Worm (Caenorhabditis elegans) whole organism, L4 larva: Measurements from ENCODE around the gene tcl-2.

Experiments used
- R02D3.7 ChIP-seq: fragments of 150-350 bp; sonication (generic microtip); optimal IDR thresholded peaks from 3 replicates; lab custom pipeline; 2014; ENCODE audit warnings: missing biosample characterization, missing genetic modification characterization
- aly-2 ChIP-seq: sonication (generic microtip); optimal IDR thresholded peaks from 2 replicates; lab custom pipeline; 2018; ENCODE audit warnings: missing biosample characterization, missing genetic modification characterization
- ceh-20 ChIP-seq: fragments of 200-800 bp; sonication (Bioruptor generic); IDR thresholded peaks from 2 replicates; pipeline ENCODE4 v1.3.6; 2022; ENCODE audit warnings: missing genetic modification reagents, missing genetic modification characterization, missing compliant biosample characterization
- daf-8 ChIP-seq: fragments of 200-800 bp; sonication (Bioruptor generic); IDR thresholded peaks from 2 replicates; pipeline ENCODE4 v1.3.6; 2022; ENCODE audit warnings: missing genetic modification characterization, missing compliant biosample characterization
- egl-27 ChIP-seq: sonication (generic microtip); optimal IDR thresholded peaks from 3 replicates; lab custom pipeline; 2017; ENCODE audit warnings: missing biosample characterization, missing genetic modification reagents, missing genetic modification characterization
- egl-43 ChIP-seq: fragments of 200-800 bp; sonication (Bioruptor generic); IDR thresholded peaks from 2 replicates; pipeline ENCODE4 v1.3.6; 2022; ENCODE audit warnings: missing genetic modification reagents, missing genetic modification characterization, missing compliant biosample characterization
- fkh-10 ChIP-seq: fragments of 150-350 bp; optimal IDR thresholded peaks from 2 replicates; lab custom pipeline; 2014; ENCODE audit warnings: missing biosample characterization, missing genetic modification reagents, missing genetic modification characterization
- fos-1 ChIP-seq: fragments of 150-350 bp; optimal IDR thresholded peaks from 2 replicates; lab custom pipeline; 2014; ENCODE audit warnings: missing biosample characterization, missing genetic modification characterization
- mxl-2 ChIP-seq: fragments of 200-800 bp; sonication (Bioruptor generic); conservative IDR thresholded peaks from 2 replicates; pipeline ENCODE4 v1.3.6; 2022; ENCODE audit warnings: missing genetic modification reagents, missing genetic modification characterization, missing compliant biosample characterization
- nhr-77 ChIP-seq: fragments of 150-350 bp; optimal IDR thresholded peaks from 2 replicates; lab custom pipeline; 2014; ENCODE audit warnings: missing biosample characterization, missing genetic modification characterization
- snpc-4 ChIP-seq: fragments of 150-350 bp; optimal IDR thresholded peaks from 2 replicates; lab custom pipeline; 2014; ENCODE audit warnings: missing biosample characterization, missing genetic modification characterization
- ztf-11 ChIP-seq: fragments of 150-350 bp; optimal IDR thresholded peaks from 2 replicates; lab custom pipeline; 2014; ENCODE audit warnings: missing biosample characterization, missing genetic modification characterization

DNA sequence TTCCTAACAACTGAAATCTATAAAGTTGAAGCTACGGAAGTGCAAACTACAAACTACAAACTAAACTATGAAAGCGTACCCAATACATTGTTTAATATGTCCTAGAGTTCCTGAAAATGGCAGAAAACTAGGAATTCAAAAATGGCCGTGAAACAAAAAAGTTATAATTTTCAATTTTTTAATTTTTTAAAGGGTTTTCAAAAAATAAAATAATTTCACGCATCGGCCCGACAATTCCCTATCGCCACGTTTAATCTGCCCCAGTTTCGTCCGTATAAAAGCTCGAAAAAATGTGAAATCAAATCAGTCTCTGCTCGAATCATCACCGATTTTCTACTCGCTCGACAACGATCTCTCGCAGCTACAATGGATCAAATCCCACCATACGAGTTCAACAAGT lies 20.2 kb upstream of the tcl-2 start, which contains the start of gene Y38C1AA.7:
- TF ChIP-seq R02D3.7 (tag; lab: Kevin White, UChicago): no peak
- no peak for TF ChIP-seq nhr-77 (tag; lab: Kevin White, UChicago)
- no peak for TF ChIP-seq aly-2 (tag; lab: Kevin White, UChicago)
- TF ChIP-seq fkh-10 (GFP tag; lab: Kevin White, UChicago): no peak
- TF ChIP-seq egl-43 (GFP tag; lab: Robert Waterston, UW): no peak
- TF ChIP-seq daf-8 (GFP tag; lab: Robert Waterston, UW): no peak
- TF ChIP-seq snpc-4 (tag; lab: Kevin White, UChicago): no peak
- TF ChIP-seq mxl-2 (GFP tag; lab: Robert Waterston, UW): no peak
- no peak for TF ChIP-seq ztf-11 (tag; lab: Kevin White, UChicago)
- no peak for TF ChIP-seq egl-27
- no peak for TF ChIP-seq ceh-20 (GFP tag; lab: Robert Waterston, UW)
- TF ChIP-seq fos-1 (tag; lab: Kevin White, UChicago): no peak
